Fruit fly (Drosophila melanogaster): Measurements from ENCODE around the gene Irp-1A.

Gene Irp-1A

DNA sequence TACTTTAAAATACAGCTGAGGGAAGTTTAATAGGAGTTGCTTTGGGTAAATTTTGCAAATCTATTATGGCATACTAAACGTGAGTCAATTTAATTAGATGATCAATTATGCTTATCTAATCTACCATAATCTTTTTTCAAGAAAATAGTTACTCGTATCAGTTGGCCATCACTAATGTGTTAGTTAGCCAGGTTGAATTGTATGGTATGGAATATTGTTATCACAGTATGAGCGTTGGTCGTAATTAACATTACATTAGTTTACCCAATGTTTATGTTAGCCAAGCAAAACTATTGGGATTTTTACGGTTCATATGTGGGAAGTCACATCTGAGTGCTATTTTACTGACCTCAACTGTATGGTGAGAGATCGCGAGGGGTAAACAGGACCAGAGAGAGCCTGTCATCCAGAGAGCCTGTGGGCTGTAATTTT, 50.8 kb downstream of the Irp-1A start (continued):
- TF ChIP-seq tup (GFP tag; optimal IDR thresholded peaks at IDR 0.05) (no peak), CG6272 (GFP tag; IDR thresholded peaks at IDR 0.05) (no peak), gsb-n (tag; optimal IDR thresholded peaks at IDR 0.05) (peak; percentile 79), CG9797 (GFP tag; optimal IDR thresholded peaks at IDR 0.05) (no peak), CG9817 (tag; optimal IDR thresholded peaks at IDR 0.05) (peak; percentile 27), CG2116 (GFP tag; optimal IDR thresholded peaks at IDR 0.05) (peak; percentile 42), p53 (GFP tag; optimal IDR thresholded peaks at IDR 0.05) (peak; percentile 42), CG4730 (GFP tag; IDR thresholded peaks at IDR 0.05) (no peak), pnt (GFP tag; optimal IDR thresholded peaks at IDR 0.05) (peak; percentile 72), CG10654 (GFP tag; optimal IDR thresholded peaks at IDR 0.05) (peak; percentile 53), CG18262 (tag; optimal IDR thresholded peaks at IDR 0.05) (peak; percentile 94), CG14441 (GFP tag; IDR thresholded peaks at IDR 0.05) (peak; percentile 41; the same call in 1 of the 2 replicates), dmrt99B (tag; optimal IDR thresholded peaks at IDR 0.05) (peak; percentile 66), twi (tag; optimal IDR thresholded peaks at IDR 0.05) (peak; percentile 69), stwl (tag; optimal IDR thresholded peaks at IDR 0.05) (peak; percentile 33), crol (GFP tag; IDR thresholded peaks at IDR 0.05) (no peak), CG16779 (GFP tag; IDR thresholded peaks at IDR 0.05) (no peak), CG1602 (GFP tag; optimal IDR thresholded peaks at IDR 0.05) (peak; percentile 74), Ptx1 (GFP tag; IDR thresholded peaks at IDR 0.05) (peak; percentile 64), CG17568 (GFP tag; optimal IDR thresholded peaks at IDR 0.05) (no peak), mld (GFP tag; IDR thresholded peaks at IDR 0.05; ENCODE audit: partially characterized antibody) (no peak), CG2712 (tag; optimal IDR thresholded peaks at IDR 0.05) (peak; percentile 91), Kr (GFP tag; optimal IDR thresholded peaks at IDR 0.05) (no peak), onecut (GFP tag; IDR thresholded peaks at IDR 0.05) (peak; percentile 26; the same call in 1 of the 2 replicates), tna (GFP tag; IDR thresholded peaks at IDR 0.05; ENCODE audit: partially characterized antibody) (no peak), Lhr (GFP tag; optimal IDR thresholded peaks at IDR 0.05) (no peak), CG18476 (GFP tag; optimal IDR thresholded peaks at IDR 0.05) (peak; percentile 69), CG14014 (GFP tag; IDR thresholded peaks at IDR 0.05) (no peak), Sox100B (GFP tag; optimal IDR thresholded peaks at IDR 0.05) (peak; percentile 62), Bteb2 (GFP tag; optimal IDR thresholded peaks at IDR 0.05) (peak; percentile 30), CG17829 (tag; optimal IDR thresholded peaks at IDR 0.05) (peak; percentile 90), Xbp1 (GFP tag; optimal IDR thresholded peaks at IDR 0.05) (peak; percentile 53), toy (GFP tag; IDR thresholded peaks at IDR 0.05) (no peak), CG6683 (GFP tag; optimal IDR thresholded peaks at IDR 0.05) (no peak), CG13894 (tag; optimal IDR thresholded peaks at IDR 0.05) (no peak), chinmo (GFP tag; IDR thresholded peaks at IDR 0.05; ENCODE audit: partially characterized antibody) (no peak), slou (GFP tag; optimal IDR thresholded peaks at IDR 0.05) (no peak), Usf (GFP tag; optimal IDR thresholded peaks at IDR 0.05) (peak; percentile 75), CG10979 (tag; optimal IDR thresholded peaks at IDR 0.05) (peak; percentile 92), CG10366 (GFP tag; IDR thresholded peaks at IDR 0.05) (no peak; the same call in 1 of the 2 replicates), HLH54F (GFP tag; optimal IDR thresholded peaks at IDR 0.05) (peak; percentile 51), CG31388 (GFP tag; optimal IDR thresholded peaks at IDR 0.05) (no peak), CG11085 (GFP tag; IDR thresholded peaks at IDR 0.05) (no peak), B-H2 (GFP tag; optimal IDR thresholded peaks at IDR 0.05) (no peak), CG1233 (GFP tag; optimal IDR thresholded peaks at IDR 0.05) (peak; percentile 73), CG8281 (tag; optimal IDR thresholded peaks at IDR 0.05) (peak; percentile 30), CG42726 (GFP tag; IDR thresholded peaks at IDR 0.05; ENCODE audit: partially characterized antibody) (no peak), nmo (GFP tag; optimal IDR thresholded peaks at IDR 0.05) (peak; percentile 84), CoRest (tag; optimal IDR thresholded peaks at IDR 0.05) (peak; percentile 83), tap (tag; optimal IDR thresholded peaks at IDR 0.05) (peak; percentile 55), sug (tag; optimal IDR thresholded peaks at IDR 0.05) (peak; percentile 53)
